Fruit fly (Drosophila melanogaster): ENCODE measurements around the gene Ptp61F.

Ptp61F gene

DNA sequence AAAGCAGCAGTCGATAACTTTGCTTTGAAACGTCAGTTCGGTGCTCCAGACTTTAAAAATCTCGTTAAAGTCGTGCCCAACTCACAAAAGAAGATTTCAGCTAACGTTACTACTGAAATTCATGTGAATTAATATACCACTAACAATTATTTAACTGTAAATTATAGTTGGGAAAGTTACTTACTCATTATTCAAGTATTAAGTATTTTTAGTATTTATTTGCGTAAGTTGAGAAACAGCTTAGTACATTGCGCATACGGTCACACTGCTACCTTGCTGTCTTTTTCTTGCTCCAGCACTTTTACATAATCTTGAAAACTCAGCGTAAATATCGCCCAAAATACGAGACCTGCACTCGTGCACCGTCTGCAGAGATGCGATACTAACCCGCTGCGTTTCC, 145.3 kb downstream of the Ptp61F start, which contains the start of gene ND-ACP (continued):
- TF ChIP-seq org-1 (GFP tag; optimal IDR thresholded peaks at IDR 0.05) (no peak), en (GFP tag; optimal IDR thresholded peaks at IDR 0.05) (no peak), D (optimal IDR thresholded peaks at IDR 0.05) (no peak), D (GFP tag; optimal IDR thresholded peaks at IDR 0.05) (no peak), Hr78 (GFP tag; optimal IDR thresholded peaks at IDR 0.05) (no peak), Chrac-16 (GFP tag; optimal IDR thresholded peaks at IDR 0.05) (no peak), z (GFP tag; IDR thresholded peaks at IDR 0.05) (no peak), Sry-δ (GFP tag; optimal IDR thresholded peaks at IDR 0.05) (peak; percentile 42), hkb (optimal IDR thresholded peaks at IDR 0.05) (peak; percentile 18), hkb (GFP tag; IDR thresholded peaks at IDR 0.05) (no peak), Hand (GFP tag; optimal IDR thresholded peaks at IDR 0.05) (no peak), CG7372 (GFP tag; IDR thresholded peaks at IDR 0.05) (no peak), E2f2 (GFP tag; IDR thresholded peaks at IDR 0.05) (peak; percentile 91), wdn (GFP tag; IDR thresholded peaks at IDR 0.05) (no peak), CTCF (GFP tag; optimal IDR thresholded peaks at IDR 0.05) (no peak), Meics (GFP tag; optimal IDR thresholded peaks at IDR 0.05) (no peak), Drgx (GFP tag; IDR thresholded peaks at IDR 0.05) (no peak), Mrtf (GFP tag; IDR thresholded peaks at IDR 0.05) (no peak), sd (tag; optimal IDR thresholded peaks at IDR 0.05) (no peak), H15 (GFP tag; IDR thresholded peaks at IDR 0.05) (no peak), YL-1 (GFP tag; optimal IDR thresholded peaks at IDR 0.05) (peak; percentile 75), knrl (GFP tag; IDR thresholded peaks at IDR 0.05; ENCODE audit: partially characterized antibody) (no peak), CG2889 (GFP tag; IDR thresholded peaks at IDR 0.05) (no peak), MBD-R2 (GFP tag; IDR thresholded peaks at IDR 0.05) (peak; percentile 35; the same call in 1 of the 2 replicates), Med (GFP tag) (peak; percentile 67), CG13296 (GFP tag; optimal IDR thresholded peaks at IDR 0.05) (no peak), pb (GFP tag; optimal IDR thresholded peaks at IDR 0.05) (no peak), sc (optimal IDR thresholded peaks at IDR 0.05) (no peak), sc (GFP tag; optimal IDR thresholded peaks at IDR 0.05) (no peak), hb (GFP tag; IDR thresholded peaks at IDR 0.05; ENCODE audit: partially characterized antibody) (no peak), CG4328 (GFP tag; optimal IDR thresholded peaks at IDR 0.05) (no peak), bab2 (GFP tag; optimal IDR thresholded peaks at IDR 0.05) (no peak)

DNA sequence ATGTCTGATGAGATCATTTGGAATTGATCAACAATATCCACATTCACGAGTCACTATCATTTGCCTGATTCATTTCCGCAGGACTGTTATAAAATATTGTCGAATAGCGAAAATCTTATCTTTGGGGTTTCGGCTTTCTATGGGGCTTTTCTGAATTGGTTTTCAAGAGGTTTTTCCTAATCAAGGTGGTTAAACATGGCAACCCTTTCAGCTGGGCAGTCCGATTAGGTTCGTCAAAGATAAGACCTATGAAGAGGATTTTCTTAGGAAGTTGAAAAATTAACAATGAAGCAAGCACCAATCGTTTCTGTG, 149.5 kb downstream of the Ptp61F start:
- TF ChIP-seq hkb (optimal IDR thresholded peaks at IDR 0.05), result no peak
- no peak for TF ChIP-seq hkb (GFP tag; IDR thresholded peaks at IDR 0.05)
- no peak for TF ChIP-seq gro (GFP tag; optimal IDR thresholded peaks at IDR 0.05)
- TF ChIP-seq sug (tag; optimal IDR thresholded peaks at IDR 0.05), result peak; percentile 61
- TF ChIP-seq sima (GFP tag; optimal IDR thresholded peaks at IDR 0.05), result no peak
- no peak for TF ChIP-seq danr (GFP tag; IDR thresholded peaks at IDR 0.05)
- TF ChIP-seq exex (tag; optimal IDR thresholded peaks at IDR 0.05), result peak; percentile 82
- peak; percentile 48 for TF ChIP-seq grn (GFP tag; optimal IDR thresholded peaks at IDR 0.05)
- TF ChIP-seq CG10431 (GFP tag; optimal IDR thresholded peaks at IDR 0.05), result no peak
- TF ChIP-seq knrl (GFP tag; IDR thresholded peaks at IDR 0.05; ENCODE audit: partially characterized antibody), result no peak
- no peak for TF ChIP-seq wek (GFP tag; optimal IDR thresholded peaks at IDR 0.05)
- 0 out of 2 replicates have a peak, but pooled peaks have one; percentile 38 for TF ChIP-seq GATAe (GFP tag; conservative IDR thresholded peaks at IDR 0.05)

Data from whole organism, embryonic.